Fruit fly (Drosophila melanogaster): Measurements from ENCODE around the gene t-Grip128.

t-Grip128 gene

dm6 chr3L:4978945-4979344 lies 17.7 kb downstream of the t-Grip128 start (continued):
- TF ChIP-seq BtbVII (GFP tag; optimal IDR thresholded peaks at IDR 0.05) (no peak), CG18619 (GFP tag; optimal IDR thresholded peaks at IDR 0.05) (no peak), CG17912 (GFP tag; optimal IDR thresholded peaks at IDR 0.05) (no peak), org-1 (GFP tag; optimal IDR thresholded peaks at IDR 0.05) (no peak), knrl (GFP tag; IDR thresholded peaks at IDR 0.05; ENCODE audit: partially characterized antibody) (no peak), CG1602 (GFP tag; optimal IDR thresholded peaks at IDR 0.05) (no peak), CG7357 (GFP tag; IDR thresholded peaks at IDR 0.05) (no peak), H15 (GFP tag; IDR thresholded peaks at IDR 0.05) (no peak), CG2712 (tag; optimal IDR thresholded peaks at IDR 0.05) (no peak), pan (optimal IDR thresholded peaks at IDR 0.05) (no peak), pan (GFP tag; optimal IDR thresholded peaks at IDR 0.05 in 1 of 2, IDR thresholded peaks at IDR 0.05 in 1 of 2) (peak in 1 of 2 experiments; percentile 32), toy (GFP tag; IDR thresholded peaks at IDR 0.05) (no peak), sens-2 (GFP tag; IDR thresholded peaks at IDR 0.05) (no peak), lab (GFP tag; optimal IDR thresholded peaks at IDR 0.05) (peak; percentile 49), MTF-1 (GFP tag; optimal IDR thresholded peaks at IDR 0.05; ENCODE audit: borderline replicate concordance) (no peak), al (GFP tag; IDR thresholded peaks at IDR 0.05) (no peak), Gsc (GFP tag; IDR thresholded peaks at IDR 0.05) (no peak), CG10462 (GFP tag; optimal IDR thresholded peaks at IDR 0.05) (no peak), mirr (GFP tag; optimal IDR thresholded peaks at IDR 0.05) (no peak), rib (GFP tag; IDR thresholded peaks at IDR 0.05) (no peak), CG15073 (GFP tag; optimal IDR thresholded peaks at IDR 0.05) (no peak), CG14050 (GFP tag; IDR thresholded peaks at IDR 0.05) (no peak), Pdp1 (GFP tag; optimal IDR thresholded peaks at IDR 0.05) (no peak), eyg (GFP tag; optimal IDR thresholded peaks at IDR 0.05) (peak; percentile 5), Trl (optimal IDR thresholded peaks at IDR 0.05) (no peak), Trl (GFP tag; optimal IDR thresholded peaks at IDR 0.05) (no peak), CG31441 (GFP tag; IDR thresholded peaks at IDR 0.05) (peak; percentile 33; the same call in 1 of the 2 replicates), CG15696 (tag; optimal IDR thresholded peaks at IDR 0.05) (no peak), Sry-δ (GFP tag; optimal IDR thresholded peaks at IDR 0.05) (no peak), CG2678 (tag; optimal IDR thresholded peaks at IDR 0.05) (peak; percentile 29), ase (GFP tag; IDR thresholded peaks at IDR 0.05) (no peak), Taf1 (GFP tag; IDR thresholded peaks at IDR 0.05) (no peak), CG32532 (GFP tag; IDR thresholded peaks at IDR 0.05) (no peak), schlank (tag; optimal IDR thresholded peaks at IDR 0.05) (no peak), CG9727 (GFP tag; optimal IDR thresholded peaks at IDR 0.05) (peak; percentile 8), CG4424 (GFP tag; optimal IDR thresholded peaks at IDR 0.05) (no peak), lilli (GFP tag; optimal IDR thresholded peaks at IDR 0.05) (no peak), gfzf (GFP tag; optimal IDR thresholded peaks at IDR 0.05) (no peak), CoRest (tag; optimal IDR thresholded peaks at IDR 0.05) (no peak), Bteb2 (GFP tag; optimal IDR thresholded peaks at IDR 0.05) (no peak), CG13894 (tag; optimal IDR thresholded peaks at IDR 0.05) (no peak), nerfin-2 (GFP tag; IDR thresholded peaks at IDR 0.05; ENCODE audit: partially characterized antibody) (no peak), CG14860 (GFP tag; IDR thresholded peaks at IDR 0.05; ENCODE audit: partially characterized antibody) (no peak), h (optimal IDR thresholded peaks at IDR 0.05) (no peak), gro (GFP tag; optimal IDR thresholded peaks at IDR 0.05) (no peak), Dref (GFP tag; IDR thresholded peaks at IDR 0.05) (no peak), unpg (GFP tag; optimal IDR thresholded peaks at IDR 0.05) (peak; percentile 3), cg (GFP tag; optimal IDR thresholded peaks at IDR 0.05) (no peak), chm (GFP tag; IDR thresholded peaks at IDR 0.05) (no peak), jigr1 (GFP tag; IDR thresholded peaks at IDR 0.05) (no peak), CG13287 (GFP tag; IDR thresholded peaks at IDR 0.05; ENCODE audit: partially characterized antibody) (no peak), CG9932 (GFP tag; IDR thresholded peaks at IDR 0.05) (no peak), Neu2 (GFP tag; optimal IDR thresholded peaks at IDR 0.05; ENCODE audit: borderline replicate concordance) (no peak)
